Worm (Caenorhabditis elegans) whole organism, L2 larva: ENCODE data around the gene C30H6.9.

Experiments used
- C34F6.9 ChIP-seq: fragments of 150-350 bp; optimal IDR thresholded peaks from 2 replicates; lab custom pipeline; 2014; ENCODE audit warnings: missing biosample characterization, missing genetic modification characterization
- R02D3.7 ChIP-seq: fragments of 150-350 bp; optimal IDR thresholded peaks from 2 replicates; lab custom pipeline; 2014; ENCODE audit warnings: missing biosample characterization, missing genetic modification characterization
- Y55F3AM.14 ChIP-seq: fragments of 200-800 bp; sonication (Bioruptor generic); optimal IDR thresholded peaks from 2 replicates; lab custom pipeline; 2018; ENCODE audit warnings: mild to moderate bottlenecking, missing genetic modification characterization, missing compliant biosample characterization
- ZK546.5 ChIP-seq: sonication (generic microtip); optimal IDR thresholded peaks from 2 replicates; lab custom pipeline; 2017; ENCODE audit warnings: missing biosample characterization, missing genetic modification characterization
- alr-1 ChIP-seq: fragments of 150-350 bp; optimal IDR thresholded peaks from 2 replicates; lab custom pipeline; 2014; ENCODE audit warnings: missing biosample characterization, missing genetic modification characterization
- aly-2 ChIP-seq: fragments of 150-350 bp; optimal IDR thresholded peaks from 2 replicates; lab custom pipeline; 2014; ENCODE audit warnings: missing biosample characterization, missing genetic modification characterization
- ama-1 ChIP-seq: fragments of 150-350 bp; optimal IDR thresholded peaks from 2 replicates; lab custom pipeline; 2018; ENCODE audit warnings: inconsistent platforms
- blmp-1 ChIP-seq: sonication (generic microtip); optimal IDR thresholded peaks from 2 replicates; lab custom pipeline; 2017; ENCODE audit warnings: missing genetic modification characterization, mild to moderate bottlenecking, missing compliant biosample characterization, antibody characterized with exemption, moderate library complexity; ENCODE audit not compliant: insufficient read depth
- ceh-16 ChIP-seq: fragments of 150-350 bp; optimal IDR thresholded peaks from 2 replicates; lab custom pipeline; 2014; ENCODE audit warnings: missing biosample characterization, missing genetic modification characterization
- ceh-82 ChIP-seq: fragments of 150-350 bp; optimal IDR thresholded peaks from 2 replicates; lab custom pipeline; 2014; ENCODE audit warnings: missing biosample characterization, missing genetic modification characterization
- crh-2 ChIP-seq: sonication (generic microtip); optimal IDR thresholded peaks from 2 replicates; lab custom pipeline; 2017; ENCODE audit warnings: missing biosample characterization, missing genetic modification characterization
- dmd-4 ChIP-seq: sonication (generic microtip); optimal IDR thresholded peaks from 2 replicates; lab custom pipeline; 2017; ENCODE audit warnings: missing biosample characterization, missing genetic modification characterization
- egl-27 ChIP-seq: sonication (generic microtip); optimal IDR thresholded peaks from 3 replicates; lab custom pipeline; 2017; ENCODE audit warnings: missing biosample characterization, missing genetic modification reagents, missing genetic modification characterization
- elt-1 ChIP-seq: fragments of 150-350 bp; optimal IDR thresholded peaks from 2 replicates; lab custom pipeline; 2014; ENCODE audit warnings: missing biosample characterization, missing genetic modification characterization
- elt-3 ChIP-seq: sonication (generic microtip); optimal IDR thresholded peaks from 2 replicates; lab custom pipeline; 2017; ENCODE audit warnings: missing biosample characterization, missing genetic modification characterization
- fos-1 ChIP-seq: fragments of 150-350 bp; optimal IDR thresholded peaks from 2 replicates; lab custom pipeline; 2014; ENCODE audit warnings: missing biosample characterization, missing genetic modification characterization
- gmeb-1 ChIP-seq: fragments of 150-350 bp; optimal IDR thresholded peaks from 2 replicates; lab custom pipeline; 2014; ENCODE audit warnings: missing biosample characterization, missing genetic modification characterization
- lin-11 ChIP-seq: fragments of 150-350 bp; sonication (generic microtip); optimal IDR thresholded peaks from 2 replicates; lab custom pipeline; 2014; ENCODE audit warnings: missing biosample characterization, missing genetic modification characterization, inconsistent platforms, mixed read lengths
- lin-13 ChIP-seq: fragments of 150-350 bp; optimal IDR thresholded peaks from 2 replicates; lab custom pipeline; 2014; ENCODE audit warnings: missing biosample characterization, missing genetic modification reagents, missing genetic modification characterization
- lin-39 ChIP-seq: fragments of 150-350 bp; optimal IDR thresholded peaks from 2 replicates; lab custom pipeline; 2014; ENCODE audit warnings: missing biosample characterization, missing genetic modification reagents, missing genetic modification characterization
- lsy-2 ChIP-seq, 2 experiments: fragments of 150-350 bp in 1 of 2; sonication (generic microtip) in 1 of 2; optimal IDR thresholded peaks; 2 replicates each; lab custom pipeline; 2014 to 2017; ENCODE audit warnings: missing biosample characterization in 2 of 2, missing genetic modification characterization in 2 of 2
- mab-5 ChIP-seq: fragments of 150-350 bp; optimal IDR thresholded peaks from 2 replicates; lab custom pipeline; 2014; ENCODE audit warnings: missing biosample characterization, missing genetic modification characterization
- mbf-1 ChIP-seq: sonication (generic microtip); optimal IDR thresholded peaks from 2 replicates; lab custom pipeline; 2017; ENCODE audit warnings: missing biosample characterization, missing genetic modification characterization
- mdl-1 ChIP-seq, 2 experiments: fragments of 150-350 bp in 1 of 2; sonication (generic microtip) in 1 of 2; optimal IDR thresholded peaks; 2 replicates each; lab custom pipeline; 2017; ENCODE audit warnings: missing biosample characterization in 2 of 2, missing genetic modification characterization in 2 of 2
- nhr-10 ChIP-seq: sonication (generic microtip); optimal IDR thresholded peaks from 2 replicates; lab custom pipeline; 2017; ENCODE audit warnings: missing biosample characterization, missing genetic modification characterization
- nhr-11 ChIP-seq: fragments of 150-350 bp; optimal IDR thresholded peaks from 2 replicates; lab custom pipeline; 2014; ENCODE audit warnings: missing biosample characterization, missing genetic modification characterization
- nhr-12 ChIP-seq: fragments of 150-350 bp; optimal IDR thresholded peaks from 2 replicates; lab custom pipeline; 2014; ENCODE audit warnings: missing biosample characterization, missing genetic modification characterization
- nhr-129 ChIP-seq: fragments of 150-350 bp; optimal IDR thresholded peaks from 2 replicates; lab custom pipeline; 2014; ENCODE audit warnings: missing biosample characterization, missing genetic modification characterization
- nhr-21 ChIP-seq: fragments of 150-350 bp; optimal IDR thresholded peaks from 2 replicates; lab custom pipeline; 2014; ENCODE audit warnings: missing biosample characterization, missing genetic modification characterization
- nhr-23 ChIP-seq: fragments of 150-350 bp; optimal IDR thresholded peaks from 2 replicates; lab custom pipeline; 2014; ENCODE audit warnings: missing biosample characterization, missing genetic modification reagents, missing genetic modification characterization
- nhr-237 ChIP-seq: fragments of 150-350 bp; optimal IDR thresholded peaks from 2 replicates; lab custom pipeline; 2014; ENCODE audit warnings: missing biosample characterization, missing genetic modification characterization
- nhr-25 ChIP-seq: fragments of 150-350 bp; sonication (generic microtip); optimal IDR thresholded peaks from 3 replicates; lab custom pipeline; 2014; ENCODE audit warnings: missing biosample characterization, missing genetic modification characterization
- nhr-6 ChIP-seq: fragments of 150-350 bp; optimal IDR thresholded peaks from 2 replicates; lab custom pipeline; 2014; ENCODE audit warnings: missing biosample characterization, missing genetic modification characterization
- nhr-77 ChIP-seq: fragments of 150-350 bp; optimal IDR thresholded peaks from 2 replicates; lab custom pipeline; 2014; ENCODE audit warnings: missing biosample characterization, missing genetic modification characterization
- peb-1 ChIP-seq: fragments of 150-350 bp; optimal IDR thresholded peaks from 2 replicates; lab custom pipeline; 2014; ENCODE audit warnings: missing biosample characterization, missing genetic modification characterization
- sem-4 ChIP-seq: fragments of 150-350 bp; optimal IDR thresholded peaks from 2 replicates; lab custom pipeline; 2014; ENCODE audit warnings: missing biosample characterization, missing genetic modification reagents, missing genetic modification characterization
- skn-1 ChIP-seq: sonication (generic microtip); optimal IDR thresholded peaks from 2 replicates; lab custom pipeline; 2017; ENCODE audit warnings: missing biosample characterization, missing genetic modification characterization
- sma-3 ChIP-seq: sonication (generic microtip); optimal IDR thresholded peaks from 2 replicates; lab custom pipeline; 2016; ENCODE audit warnings: missing genetic modification reagents, missing genetic modification characterization, missing compliant biosample characterization
- sma-9 ChIP-seq, 2 experiments: fragments of 150-350 bp in 1 of 2; sonication (generic microtip) in 1 of 2; optimal IDR thresholded peaks; 2 replicates each; lab custom pipeline; 2014 to 2016; ENCODE audit warnings: missing genetic modification characterization in 2 of 2, mild to moderate bottlenecking in 1 of 2, missing biosample characterization in 1 of 2, missing compliant biosample characterization in 1 of 2, missing genetic modification reagents in 1 of 2, moderate library complexity in 1 of 2
- snpc-4 ChIP-seq: fragments of 150-350 bp; optimal IDR thresholded peaks from 2 replicates; lab custom pipeline; 2014; ENCODE audit warnings: missing biosample characterization, missing genetic modification characterization
- unc-39 ChIP-seq: fragments of 150-350 bp; optimal IDR thresholded peaks from 2 replicates; lab custom pipeline; 2014; ENCODE audit warnings: missing biosample characterization, missing genetic modification characterization
- unc-55 ChIP-seq: fragments of 150-350 bp; sonication (generic microtip); optimal IDR thresholded peaks from 3 replicates; lab custom pipeline; 2014; ENCODE audit warnings: missing biosample characterization, missing genetic modification reagents, missing genetic modification characterization
- unc-62 ChIP-seq: fragments of 150-350 bp; optimal IDR thresholded peaks from 2 replicates; lab custom pipeline; 2014; ENCODE audit warnings: missing biosample characterization, missing genetic modification reagents, missing genetic modification characterization
- zag-1 ChIP-seq: fragments of 150-350 bp; optimal IDR thresholded peaks from 2 replicates; lab custom pipeline; 2014; ENCODE audit warnings: missing biosample characterization, missing genetic modification characterization
- ztf-1 ChIP-seq: fragments of 200-800 bp; sonication (Bioruptor generic); conservative IDR thresholded peaks from 2 replicates; pipeline ENCODE4 v1.3.6; 2022; ENCODE audit warnings: missing genetic modification characterization, missing compliant biosample characterization
- ztf-11 ChIP-seq: sonication (generic microtip); optimal IDR thresholded peaks from 2 replicates; lab custom pipeline; 2017; ENCODE audit warnings: missing biosample characterization, missing genetic modification characterization
- ztf-4 ChIP-seq: fragments of 150-350 bp; optimal IDR thresholded peaks from 2 replicates; lab custom pipeline; 2014; ENCODE audit warnings: missing biosample characterization, missing genetic modification characterization

C30H6.9 gene

DNA sequence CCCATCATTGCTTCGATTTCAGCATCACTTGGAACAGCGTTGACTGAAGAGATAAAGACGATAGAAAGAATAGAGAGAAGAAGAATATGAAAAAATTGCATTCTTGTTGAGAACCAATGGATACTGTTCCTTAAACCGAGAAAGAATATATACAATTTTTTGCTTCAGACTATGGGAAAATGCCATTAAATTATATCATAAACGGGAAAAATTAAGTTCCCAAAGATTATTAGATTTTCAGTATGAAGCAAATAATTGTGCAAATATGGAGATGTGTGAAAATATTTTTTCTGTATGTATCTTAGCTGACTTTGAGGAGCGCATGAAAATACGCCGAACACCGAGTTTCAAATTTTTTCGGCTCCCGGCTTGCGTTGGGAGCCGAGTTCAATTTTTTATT, 27.5 kb upstream of the C30H6.9 start, which contains the start of gene T02D1.9:
TSS of gene T02D1.9 (minus strand) at position 101 of the 400 bp plus-strand sequence.
- TF ChIP-seq zag-1: no peak
- TF ChIP-seq egl-27 (tag; lab: Kevin White, UChicago): no peak
- no peak for TF ChIP-seq Y55F3AM.14 (GFP tag; lab: Kevin White, UChicago)
- TF ChIP-seq ztf-1: no peak
- no peak for TF ChIP-seq skn-1 (tag; lab: Kevin White, UChicago)
- TF ChIP-seq lin-11 (tag; lab: Kevin White, UChicago): no peak
- no peak for TF ChIP-seq aly-2 (tag; lab: Kevin White, UChicago)
- no peak for TF ChIP-seq dmd-4 (tag; lab: Kevin White, UChicago)

DNA sequence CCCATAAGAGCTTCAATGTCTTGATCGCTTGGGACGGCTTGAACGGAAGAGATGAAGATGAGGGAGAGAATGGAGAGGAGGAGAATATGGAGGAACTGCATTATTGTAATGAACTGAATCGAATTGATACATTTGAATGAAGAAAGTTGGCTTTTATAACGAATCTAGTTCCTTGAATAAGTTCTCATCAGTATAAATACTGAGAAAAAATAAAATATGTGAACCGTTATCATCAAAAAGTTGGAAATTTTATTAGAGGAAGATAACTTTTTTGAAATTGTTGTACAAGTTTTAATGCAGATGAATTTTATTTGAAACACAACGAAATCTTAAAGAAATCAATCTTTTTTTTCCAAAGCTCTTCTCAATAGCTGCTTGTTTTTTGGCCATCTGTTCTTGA, 27.1 kb upstream of the C30H6.9 start, which contains the start of gene T02D1.7:
TSS of gene T02D1.7 (minus strand) at position 101 of the 400 bp plus-strand sequence.
- no peak for TF ChIP-seq lin-13 (GFP tag; lab: Kevin White, UChicago)
- no peak for TF ChIP-seq lin-11 (tag; lab: Kevin White, UChicago)
- no peak for TF ChIP-seq sma-9 (GFP tag; optimal IDR thresholded peaks at IDR 0.05; lab: Kevin White, UChicago)
- no peak for TF ChIP-seq sma-9 (tag; optimal IDR thresholded peaks at IDR 0.05; lab: Kevin White, UChicago)
- TF ChIP-seq zag-1: no peak
- TF ChIP-seq, all 48 proteins: peak for 0

DNA sequence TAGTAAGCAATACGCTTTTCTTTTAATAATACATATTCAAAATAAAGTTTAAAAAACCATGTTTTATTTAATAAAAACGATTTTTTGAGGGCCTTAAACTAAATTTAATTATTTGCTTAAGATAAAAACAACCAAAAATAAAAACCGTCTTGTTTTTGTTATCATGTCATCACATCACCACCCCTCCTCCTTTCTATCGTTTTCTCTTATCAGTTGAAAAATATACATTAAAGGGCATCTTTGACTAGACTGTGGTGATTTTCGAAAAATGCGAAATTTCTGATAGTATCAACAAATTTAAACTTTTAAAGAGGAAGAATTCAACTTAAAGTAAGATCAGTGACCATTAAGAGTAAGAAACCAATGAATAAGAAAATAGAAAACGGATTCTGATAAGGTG, 26.1 kb upstream of the C30H6.9 start:
- TF ChIP-seq nhr-237 (tag; lab: Kevin White, UChicago): no peak
- no peak for TF ChIP-seq lin-13 (GFP tag; lab: Kevin White, UChicago)
- TF ChIP-seq blmp-1 (tag; lab: Kevin White, UChicago): peak; percentile 57
- no peak for TF ChIP-seq mab-5
- TF ChIP-seq crh-2 (tag; lab: Kevin White, UChicago): peak; percentile 10
- no peak for TF ChIP-seq nhr-77 (tag; lab: Kevin White, UChicago)
- TF ChIP-seq mbf-1 (tag; lab: Kevin White, UChicago): no peak
- no peak for TF ChIP-seq unc-55 (GFP tag; lab: Kevin White, UChicago)
- no peak for TF ChIP-seq elt-3 (tag; lab: Kevin White, UChicago)
- no peak for TF ChIP-seq zag-1
- no peak for TF ChIP-seq Y55F3AM.14 (GFP tag; lab: Kevin White, UChicago)
- no peak for TF ChIP-seq aly-2 (tag; lab: Kevin White, UChicago)
- TF ChIP-seq sma-3 (GFP tag; lab: Kevin White, UChicago): no peak
- TF ChIP-seq mdl-1 (tag; optimal IDR thresholded peaks at IDR 0.05; lab: Kevin White, UChicago): no peak
- TF ChIP-seq unc-39 (tag; lab: Kevin White, UChicago): no peak
- TF ChIP-seq gmeb-1 (tag; lab: Kevin White, UChicago): peak; percentile 3
- TF ChIP-seq nhr-23 (tag; lab: Kevin White, UChicago): no peak
- TF ChIP-seq nhr-25: no peak
- no peak for TF ChIP-seq nhr-6 (tag; lab: Kevin White, UChicago)
- TF ChIP-seq ceh-16 (tag; lab: Kevin White, UChicago): no peak
- no peak for TF ChIP-seq nhr-21 (tag; lab: Kevin White, UChicago)
- TF ChIP-seq peb-1 (tag; lab: Kevin White, UChicago): no peak
- TF ChIP-seq ZK546.5: no peak
- no peak for TF ChIP-seq dmd-4 (tag; lab: Kevin White, UChicago)
- no peak for TF ChIP-seq nhr-12 (tag; lab: Kevin White, UChicago)
- TF ChIP-seq nhr-11 (tag; lab: Kevin White, UChicago): no peak
- no peak for TF ChIP-seq R02D3.7
- no peak for TF ChIP-seq ztf-1
- TF ChIP-seq ama-1 (lab: Kevin White, UChicago): no peak
- TF ChIP-seq sem-4 (tag; lab: Kevin White, UChicago): no peak
- no peak for TF ChIP-seq unc-62
- no peak for TF ChIP-seq egl-27 (tag; lab: Kevin White, UChicago)
- no peak for TF ChIP-seq nhr-10 (tag; lab: Kevin White, UChicago)
- no peak for TF ChIP-seq lin-39 (tag; lab: Kevin White, UChicago)
- no peak for TF ChIP-seq snpc-4 (tag; lab: Kevin White, UChicago)
- peak; percentile 54 for TF ChIP-seq sma-9 (GFP tag; optimal IDR thresholded peaks at IDR 0.05; lab: Kevin White, UChicago)
- no peak for TF ChIP-seq sma-9 (tag; optimal IDR thresholded peaks at IDR 0.05; lab: Kevin White, UChicago)
- TF ChIP-seq lin-11 (tag; lab: Kevin White, UChicago): no peak
- no peak for TF ChIP-seq ceh-82 (tag; lab: Kevin White, UChicago)
- no peak for TF ChIP-seq ztf-11 (tag; lab: Kevin White, UChicago)
- TF ChIP-seq nhr-129 (tag; lab: Kevin White, UChicago): peak; percentile 19
- TF ChIP-seq alr-1 (tag; lab: Kevin White, UChicago): no peak
- TF ChIP-seq lsy-2 (tag; optimal IDR thresholded peaks at IDR 0.05; lab: Kevin White, UChicago): no peak
- no peak for TF ChIP-seq elt-1 (tag; lab: Kevin White, UChicago)
- TF ChIP-seq ztf-4 (tag; lab: Kevin White, UChicago): no peak
- TF ChIP-seq fos-1 (tag; lab: Kevin White, UChicago): peak; percentile 6
- no peak for TF ChIP-seq C34F6.9
